Fruit fly (Drosophila melanogaster) whole organism, wandering third instar larva: ENCODE results near the gene CG44158.

Source experiments
- Abd-B ChIP-seq: fragments of >200 bp; optimal IDR thresholded peaks from 2 replicates; lab custom pipeline; 2017; ENCODE audit warnings: missing biosample characterization, missing genetic modification characterization
- CG32264 ChIP-seq: fragments of 200-800 bp; sonication (Bioruptor generic); optimal IDR thresholded peaks from 2 replicates; lab custom pipeline; 2016; ENCODE audit warnings: missing biosample characterization, missing genetic modification characterization
- CG9705 ChIP-seq: fragments of 200-800 bp; sonication (Bioruptor generic); optimal IDR thresholded peaks from 2 replicates; lab custom pipeline; 2018; ENCODE audit warnings: missing biosample characterization, mild to moderate bottlenecking, missing genetic modification characterization
- CrebA ChIP-seq: fragments of 200-800 bp; sonication (Bioruptor generic); optimal IDR thresholded peaks from 2 replicates; lab custom pipeline; 2016; ENCODE audit warnings: missing biosample characterization, mild to moderate bottlenecking, missing genetic modification characterization, borderline replicate concordance
- Dfd ChIP-seq: fragments of >200 bp; optimal IDR thresholded peaks from 2 replicates; lab custom pipeline; 2017; ENCODE audit warnings: missing biosample characterization, missing genetic modification characterization
- Dif ChIP-seq: fragments of 200-275, 200-300 bp; sonication (Bioruptor generic); optimal IDR thresholded peaks from 2 replicates; lab custom pipeline; 2018; ENCODE audit warnings: missing biosample characterization, missing genetic modification characterization; ENCODE audit not compliant: partially characterized antibody
- GATAd ChIP-seq: sonication (Bioruptor generic); optimal IDR thresholded peaks from 2 replicates; lab custom pipeline; 2016; ENCODE audit warnings: missing biosample characterization, missing genetic modification characterization
- HLH106 ChIP-seq: fragments of 200-800 bp; optimal IDR thresholded peaks from 3 replicates; lab custom pipeline; 2019; ENCODE audit warnings: missing biosample characterization, mild to moderate bottlenecking, missing genetic modification characterization, moderate library complexity
- Hnf4 ChIP-seq: fragments of 200-800 bp; sonication (Bioruptor generic); optimal IDR thresholded peaks from 2 replicates; lab custom pipeline; 2016; ENCODE audit warnings: missing biosample characterization, mild to moderate bottlenecking, missing genetic modification characterization
- Hr78 ChIP-seq: fragments of >200 bp; optimal IDR thresholded peaks from 2 replicates; lab custom pipeline; 2017; ENCODE audit warnings: missing biosample characterization, missing genetic modification characterization
- Hr83 ChIP-seq: fragments of 200-300 bp; sonication (Bioruptor generic); optimal IDR thresholded peaks from 2 replicates; lab custom pipeline; 2016; ENCODE audit warnings: missing biosample characterization, mild to moderate bottlenecking, missing genetic modification characterization, moderate library complexity; ENCODE audit not compliant: poor library complexity, severe bottlenecking
- Jra ChIP-seq: sonication (Bioruptor generic); optimal IDR thresholded peaks from 2 replicates; lab custom pipeline; 2016; ENCODE audit warnings: missing biosample characterization, missing genetic modification characterization
- Mio ChIP-seq: sonication (Bioruptor generic); optimal IDR thresholded peaks from 2 replicates; lab custom pipeline; 2016; ENCODE audit warnings: missing biosample characterization, missing genetic modification characterization
- Myc ChIP-seq: fragments of >200 bp; optimal IDR thresholded peaks from 2 replicates; lab custom pipeline; 2017
- N ChIP-seq: fragments of >200 bp; optimal IDR thresholded peaks from 2 replicates; lab custom pipeline; 2018; ENCODE audit warnings: missing biosample characterization, missing external identifiers, missing genetic modification characterization
- OdsH ChIP-seq: fragments of 200-800 bp; sonication (Bioruptor generic); optimal IDR thresholded peaks from 2 replicates; lab custom pipeline; 2016; ENCODE audit warnings: missing biosample characterization, mild to moderate bottlenecking, missing genetic modification characterization
- Rel ChIP-seq, 2 experiments: fragments of 200-800 bp; sonication (Bioruptor generic) in 1 of 2; optimal IDR thresholded peaks; 2 replicates in 1 of 2; 3 replicates in 1 of 2; lab custom pipeline; 2016 to 2019; ENCODE audit warnings: mild to moderate bottlenecking in 2 of 2, missing biosample characterization in 2 of 2, missing genetic modification characterization in 2 of 2, moderate library complexity in 1 of 2
- Sp1 ChIP-seq: fragments of 200-800 bp; sonication (Bioruptor generic); optimal IDR thresholded peaks from 3 replicates; lab custom pipeline; 2019; ENCODE audit warnings: missing biosample characterization, mild to moderate bottlenecking, missing genetic modification characterization, moderate library complexity
- Vsx2 ChIP-seq: fragments of 200-300, 225-300 bp; sonication (Bioruptor generic); optimal IDR thresholded peaks from 2 replicates; lab custom pipeline; 2018; ENCODE audit warnings: missing biosample characterization, missing genetic modification characterization; ENCODE audit not compliant: partially characterized antibody
- br ChIP-seq: fragments of 200-800 bp; sonication (Bioruptor generic); optimal IDR thresholded peaks from 2 replicates; lab custom pipeline; 2016; ENCODE audit warnings: missing biosample characterization, missing genetic modification characterization
- brk ChIP-seq: fragments of 200-800 bp; sonication (Bioruptor generic); optimal IDR thresholded peaks from 2 replicates; lab custom pipeline; 2016; ENCODE audit warnings: missing biosample characterization, mild to moderate bottlenecking, missing genetic modification characterization
- dl ChIP-seq, 2 experiments: fragments of 175-275, 200-275 bp in 1 of 2; fragments of 200-275 bp in 1 of 2; sonication (Bioruptor generic); optimal IDR thresholded peaks; lab custom pipeline; 2018; ENCODE audit warnings: mild to moderate bottlenecking in 2 of 2, missing biosample characterization in 2 of 2, missing genetic modification characterization in 2 of 2, moderate library complexity in 2 of 2; ENCODE audit not compliant: partially characterized antibody in 2 of 2, insufficient read depth in 1 of 2
- dmrt93B ChIP-seq: fragments of 200-800 bp; sonication (Bioruptor generic); optimal IDR thresholded peaks from 2 replicates; lab custom pipeline; 2018; ENCODE audit warnings: missing biosample characterization, mild to moderate bottlenecking, missing genetic modification characterization
- dsf ChIP-seq: sonication (Bioruptor generic); optimal IDR thresholded peaks from 2 replicates; lab custom pipeline; 2016; ENCODE audit warnings: missing biosample characterization, missing genetic modification characterization, borderline replicate concordance
- ey ChIP-seq: fragments of 200-800 bp; sonication (Bioruptor generic); optimal IDR thresholded peaks from 2 replicates; lab custom pipeline; 2016; ENCODE audit warnings: missing biosample characterization, missing genetic modification characterization
- foxo ChIP-seq, 2 experiments: fragments of 200-800 bp; sonication (Bioruptor generic); optimal IDR thresholded peaks; 2 replicates in 1 of 2; 3 replicates in 1 of 2; lab custom pipeline; 2016 to 2017; ENCODE audit warnings: missing biosample characterization in 2 of 2, missing genetic modification characterization in 2 of 2
- fru ChIP-seq: fragments of 200-800 bp; sonication (Bioruptor generic); optimal IDR thresholded peaks from 3 replicates; lab custom pipeline; 2016; ENCODE audit warnings: missing biosample characterization, mild to moderate bottlenecking, missing genetic modification characterization
- h ChIP-seq: fragments of 200-800 bp; sonication (Bioruptor generic); optimal IDR thresholded peaks from 3 replicates; lab custom pipeline; 2016; ENCODE audit warnings: missing biosample characterization, mild to moderate bottlenecking, missing genetic modification characterization
- jim ChIP-seq: fragments of 175-275, 200-325 bp; sonication (Bioruptor generic); optimal IDR thresholded peaks from 2 replicates; lab custom pipeline; 2016; ENCODE audit warnings: missing biosample characterization, mild to moderate bottlenecking, missing genetic modification characterization
- lola ChIP-seq: fragments of >200 bp; optimal IDR thresholded peaks from 2 replicates; lab custom pipeline; 2017; ENCODE audit warnings: missing biosample characterization, missing genetic modification characterization
- pan ChIP-seq: fragments of >200 bp; optimal IDR thresholded peaks from 2 replicates; lab custom pipeline; 2017
- psq ChIP-seq: fragments of 200-800 bp; sonication (Bioruptor generic); optimal IDR thresholded peaks from 3 replicates; lab custom pipeline; 2017; ENCODE audit warnings: missing biosample characterization, mild to moderate bottlenecking, missing genetic modification characterization, moderate library complexity
- rgr ChIP-seq: fragments of 200-800 bp; sonication (Bioruptor generic); optimal IDR thresholded peaks from 3 replicates; lab custom pipeline; 2016; ENCODE audit warnings: missing biosample characterization, mild to moderate bottlenecking, missing genetic modification characterization
- sage ChIP-seq: fragments of 200-800 bp; sonication (Bioruptor generic); optimal IDR thresholded peaks from 2 replicates; lab custom pipeline; 2016; ENCODE audit warnings: missing biosample characterization, mild to moderate bottlenecking, missing genetic modification characterization
- sv ChIP-seq: fragments of 200-800 bp; sonication (Bioruptor generic); optimal IDR thresholded peaks from 3 replicates; lab custom pipeline; 2016; ENCODE audit warnings: missing biosample characterization, missing genetic modification characterization
- tai ChIP-seq: sonication (Bioruptor generic); optimal IDR thresholded peaks from 2 replicates; lab custom pipeline; 2016; ENCODE audit warnings: missing biosample characterization, missing genetic modification characterization
- usp ChIP-seq: fragments of >200 bp; optimal IDR thresholded peaks from 2 replicates; lab custom pipeline; 2017; ENCODE audit warnings: missing biosample characterization, missing genetic modification characterization
- woc ChIP-seq: sonication (Bioruptor generic); optimal IDR thresholded peaks from 2 replicates; lab custom pipeline; 2016; ENCODE audit warnings: missing biosample characterization, mild to moderate bottlenecking, missing genetic modification characterization

Gene CG44158

dm6 chr3R:18183244-18183643 is 25.3 kb upstream of the CG44158 start, which contains the start of gene cdm:
TSS of gene cdm (minus strand) at chr3R:18183479.
- TF ChIP-seq lola (GFP tag; lab: Kevin White, UChicago) (no peak), Dif (peak; percentile 12)

dm6 chr3R:18185385-18185784 is 23.2 kb upstream of the CG44158 start, which contains the start of the genes Arp5 and CG7208:
TSS of gene Arp5 (plus strand) at chr3R:18185498.
TSS of gene CG7208 (minus strand) at chr3R:18185715.
- peak; percentile 74 for TF ChIP-seq ey (GFP tag; lab: Kevin White, UChicago)
- no peak for TF ChIP-seq brk (GFP tag; lab: Kevin White, UChicago)
- TF ChIP-seq rgr (GFP tag; lab: Kevin White, UChicago): peak; percentile 81
- TF ChIP-seq pan (lab: Kevin White, UChicago): no peak
- peak; percentile 56 for TF ChIP-seq br (GFP tag; lab: Kevin White, UChicago)
- peak; percentile 76 for TF ChIP-seq OdsH (GFP tag; lab: Kevin White, UChicago)
- TF ChIP-seq Sp1 (GFP tag; lab: Kevin White, UChicago): peak; percentile 65
- TF ChIP-seq GATAd (GFP tag; lab: Kevin White, UChicago): peak; percentile 44
- no peak for TF ChIP-seq usp
- TF ChIP-seq Abd-B (GFP tag; lab: Kevin White, UChicago): no peak
- peak in 1 of 2 experiments; percentile 77 for TF ChIP-seq foxo (GFP tag; optimal IDR thresholded peaks at IDR 0.05; lab: Kevin White, UChicago)
- no peak for TF ChIP-seq Rel (GFP tag; optimal IDR thresholded peaks at IDR 0.05; lab: Kevin White, UChicago)
- TF ChIP-seq Rel (tag; optimal IDR thresholded peaks at IDR 0.05; lab: Kevin White, UChicago): peak; percentile 24
- TF ChIP-seq Hr78 (GFP tag; lab: Kevin White, UChicago): no peak
- TF ChIP-seq dsf: peak; percentile 50
- TF ChIP-seq lola (GFP tag; lab: Kevin White, UChicago): no peak
- TF ChIP-seq fru: peak; percentile 70
- no peak for TF ChIP-seq jim (GFP tag; lab: Kevin White, UChicago)
- TF ChIP-seq h (GFP tag; lab: Kevin White, UChicago): peak; percentile 92
- TF ChIP-seq Hr83 (GFP tag; lab: Kevin White, UChicago): peak; percentile 3
- peak; percentile 47 for TF ChIP-seq CG9705
- TF ChIP-seq sv (GFP tag; lab: Kevin White, UChicago): peak; percentile 57
- no peak for TF ChIP-seq CG32264 (GFP tag; lab: Kevin White, UChicago)
- no peak for TF ChIP-seq Myc (lab: Kevin White, UChicago)
- TF ChIP-seq Jra: peak; percentile 65
- peak; percentile 70 for TF ChIP-seq HLH106 (tag; lab: Kevin White, UChicago)
- TF ChIP-seq dmrt93B (GFP tag; lab: Kevin White, UChicago): no peak
- no peak for TF ChIP-seq Vsx2
- TF ChIP-seq psq: peak; percentile 97

dm6 chr3R:18188702-18189125 is 19.9 kb upstream of the CG44158 start, which contains the start of the genes CG12321 and MED17:
TSS of gene CG12321 (minus strand) at chr3R:18188707.
TSS of gene MED17 (plus strand) at chr3R:18189072.
- TF ChIP-seq usp (no peak), Myc (lab: Kevin White, UChicago) (peak; percentile 73), lola (GFP tag; lab: Kevin White, UChicago) (no peak), dmrt93B (GFP tag; lab: Kevin White, UChicago) (peak; percentile 88), woc (peak; percentile 70), fru (peak; percentile 79), h (GFP tag; lab: Kevin White, UChicago) (peak; percentile 61), psq (peak; percentile 90), CG9705 (peak; percentile 76), Abd-B (GFP tag; lab: Kevin White, UChicago) (no peak), Vsx2 (no peak), HLH106 (tag; lab: Kevin White, UChicago) (peak; percentile 87), Dif (no peak), rgr (GFP tag; lab: Kevin White, UChicago) (peak; percentile 94), sv (GFP tag; lab: Kevin White, UChicago) (peak; percentile 91), br (GFP tag; lab: Kevin White, UChicago) (peak; percentile 67), OdsH (GFP tag; lab: Kevin White, UChicago) (peak; percentile 82), ey (GFP tag; lab: Kevin White, UChicago) (peak; percentile 73), CrebA (GFP tag; lab: Kevin White, UChicago) (no peak), Dfd (GFP tag; lab: Kevin White, UChicago) (no peak), jim (GFP tag; lab: Kevin White, UChicago) (no peak), GATAd (GFP tag; lab: Kevin White, UChicago) (peak; percentile 34), Mio (GFP tag; lab: Kevin White, UChicago) (peak; percentile 28), sage (no peak), brk (GFP tag; lab: Kevin White, UChicago) (no peak), dl (GFP tag; optimal IDR thresholded peaks at IDR 0.05; lab: Kevin White, UChicago; ENCODE audit: insufficient read depth in 1 of 2, partially characterized antibody in 2 of 2) (no peak), dsf (peak; percentile 65), Rel (GFP tag; optimal IDR thresholded peaks at IDR 0.05; lab: Kevin White, UChicago) (no peak), Rel (tag; optimal IDR thresholded peaks at IDR 0.05; lab: Kevin White, UChicago) (peak; percentile 18), foxo (GFP tag; optimal IDR thresholded peaks at IDR 0.05; lab: Kevin White, UChicago) (peak in 1 of 2 experiments; percentile 88), N (no peak), Hr78 (GFP tag; lab: Kevin White, UChicago) (no peak), pan (lab: Kevin White, UChicago) (no peak), Jra (no peak), CG32264 (GFP tag; lab: Kevin White, UChicago) (peak; percentile 0), Sp1 (GFP tag; lab: Kevin White, UChicago) (peak; percentile 84), Hr83 (GFP tag; lab: Kevin White, UChicago) (peak; percentile 47), tai (GFP tag; lab: Kevin White, UChicago) (no peak), Hnf4 (GFP tag; lab: Kevin White, UChicago) (no peak)
- TF ChIP-seq, all 38 proteins: peak for 21
